Worm (Caenorhabditis elegans) whole organism, L3 larva: ENCODE data around the gene C05E4.12.
A peak's percentile ranks its signal among the peaks of the same experiment; 100 is the strongest.

Experiments used
- R02D3.7 ChIP-seq: fragments of 150-350 bp; optimal IDR thresholded peaks from 2 replicates; lab custom pipeline; 2014; ENCODE audit warnings: missing biosample characterization, missing genetic modification characterization
- ZK546.5 ChIP-seq: sonication (generic microtip); optimal IDR thresholded peaks from 2 replicates; lab custom pipeline; 2017; ENCODE audit warnings: missing biosample characterization, missing genetic modification characterization
- aly-2 ChIP-seq: fragments of 150-350 bp; optimal IDR thresholded peaks from 2 replicates; lab custom pipeline; 2014; ENCODE audit warnings: missing biosample characterization, missing genetic modification characterization
- ama-1 ChIP-seq: fragments of 150-350 bp; optimal IDR thresholded peaks from 2 replicates; lab custom pipeline; 2018
- ceh-16 ChIP-seq: sonication (generic microtip); optimal IDR thresholded peaks from 2 replicates; lab custom pipeline; 2017; ENCODE audit warnings: missing biosample characterization, missing genetic modification characterization
- ceh-28 ChIP-seq: fragments of 150-350 bp; optimal IDR thresholded peaks from 2 replicates; lab custom pipeline; 2014; ENCODE audit warnings: missing biosample characterization, missing genetic modification reagents, missing genetic modification characterization
- ceh-82 ChIP-seq: fragments of 150-350 bp; optimal IDR thresholded peaks from 2 replicates; lab custom pipeline; 2014; ENCODE audit warnings: missing biosample characterization, missing genetic modification characterization
- ceh-9 ChIP-seq: sonication (generic microtip); optimal IDR thresholded peaks from 2 replicates; lab custom pipeline; 2018; ENCODE audit warnings: missing biosample characterization, missing genetic modification characterization
- daf-12 ChIP-seq: fragments of 150-350 bp; optimal IDR thresholded peaks from 2 replicates; lab custom pipeline; 2014; ENCODE audit warnings: missing biosample characterization, missing genetic modification reagents, missing genetic modification characterization
- egl-27 ChIP-seq: sonication (generic microtip); optimal IDR thresholded peaks from 4 replicates; lab custom pipeline; 2017; ENCODE audit warnings: missing biosample characterization, missing genetic modification reagents, missing genetic modification characterization
- egl-5 ChIP-seq: fragments of 150-350 bp; optimal IDR thresholded peaks from 2 replicates; lab custom pipeline; 2017; ENCODE audit warnings: missing biosample characterization, missing genetic modification reagents, missing genetic modification characterization, inconsistent platforms
- elt-1 ChIP-seq: fragments of 150-350 bp; optimal IDR thresholded peaks from 2 replicates; lab custom pipeline; 2014; ENCODE audit warnings: missing biosample characterization, missing genetic modification characterization
- elt-2 ChIP-seq: sonication (generic microtip); optimal IDR thresholded peaks from 2 replicates; lab custom pipeline; 2016; ENCODE audit warnings: missing genetic modification reagents, mild to moderate bottlenecking, missing genetic modification characterization, missing compliant biosample characterization
- elt-3 ChIP-seq, 3 experiments: fragments of 150-350 bp in 1 of 3; sonication (generic microtip) in 2 of 3; optimal IDR thresholded peaks; 2 replicates in 2 of 3; 4 replicates in 1 of 3; lab custom pipeline; 2014 to 2017; ENCODE audit warnings: missing biosample characterization in 3 of 3, missing genetic modification characterization in 3 of 3
- eor-1 ChIP-seq, 2 experiments: fragments of 150-350 bp; optimal IDR thresholded peaks; 2 replicates each; lab custom pipeline; 2014 to 2018; ENCODE audit warnings: missing biosample characterization in 2 of 2, missing genetic modification characterization in 2 of 2
- fkh-10 ChIP-seq: sonication (generic microtip); optimal IDR thresholded peaks from 2 replicates; lab custom pipeline; 2017; ENCODE audit warnings: missing biosample characterization, missing genetic modification reagents, missing genetic modification characterization
- fkh-2 ChIP-seq: fragments of 150-350 bp; optimal IDR thresholded peaks from 2 replicates; lab custom pipeline; 2014; ENCODE audit warnings: missing biosample characterization, missing genetic modification reagents, missing genetic modification characterization
- fos-1 ChIP-seq: fragments of 150-350 bp; optimal IDR thresholded peaks from 2 replicates; lab custom pipeline; 2014; ENCODE audit warnings: missing biosample characterization, missing genetic modification characterization
- hmg-11 ChIP-seq: sonication (generic microtip); optimal IDR thresholded peaks from 2 replicates; lab custom pipeline; 2016; ENCODE audit warnings: missing genetic modification characterization, missing compliant biosample characterization
- jun-1 ChIP-seq: fragments of 150-350 bp; optimal IDR thresholded peaks from 2 replicates; lab custom pipeline; 2014; ENCODE audit warnings: missing biosample characterization, missing genetic modification reagents, missing genetic modification characterization
- lin-15B ChIP-seq: fragments of 150-350 bp; optimal IDR thresholded peaks from 2 replicates; lab custom pipeline; 2014; ENCODE audit warnings: missing biosample characterization, missing genetic modification characterization
- lin-39 ChIP-seq: fragments of 150-350 bp; optimal IDR thresholded peaks from 2 replicates; lab custom pipeline; 2018; ENCODE audit warnings: missing biosample characterization, missing genetic modification reagents, missing genetic modification characterization
- lsy-12 ChIP-seq: sonication (generic microtip); optimal IDR thresholded peaks from 2 replicates; lab custom pipeline; 2016; ENCODE audit warnings: mild to moderate bottlenecking, missing genetic modification characterization, missing compliant biosample characterization
- mdl-1 ChIP-seq: fragments of 150-350 bp; optimal IDR thresholded peaks from 2 replicates; lab custom pipeline; 2014; ENCODE audit warnings: missing biosample characterization, missing genetic modification characterization
- mml-1 ChIP-seq: fragments of 150-350 bp; sonication (generic microtip); optimal IDR thresholded peaks from 3 replicates; lab custom pipeline; 2014; ENCODE audit warnings: missing biosample characterization, missing genetic modification characterization
- nfya-1 ChIP-seq: sonication (generic microtip); optimal IDR thresholded peaks from 2 replicates; lab custom pipeline; 2017; ENCODE audit warnings: missing genetic modification characterization, mild to moderate bottlenecking, missing compliant biosample characterization, antibody characterized with exemption, moderate library complexity; ENCODE audit not compliant: insufficient read depth
- nhr-11 ChIP-seq: fragments of 150-350 bp; optimal IDR thresholded peaks from 2 replicates; lab custom pipeline; 2014; ENCODE audit warnings: missing biosample characterization, missing genetic modification characterization
- nhr-12 ChIP-seq: fragments of 150-350 bp; optimal IDR thresholded peaks from 2 replicates; lab custom pipeline; 2014; ENCODE audit warnings: missing biosample characterization, missing genetic modification characterization
- nhr-23 ChIP-seq: fragments of 150-350 bp; optimal IDR thresholded peaks from 2 replicates; lab custom pipeline; 2014; ENCODE audit warnings: missing biosample characterization, missing genetic modification reagents, missing genetic modification characterization
- nhr-237 ChIP-seq: fragments of 150-350 bp; optimal IDR thresholded peaks from 2 replicates; lab custom pipeline; 2014; ENCODE audit warnings: missing biosample characterization, missing genetic modification characterization
- nhr-25 ChIP-seq: sonication (generic microtip); optimal IDR thresholded peaks from 2 replicates; lab custom pipeline; 2017; ENCODE audit warnings: missing biosample characterization, missing genetic modification characterization
- nhr-28 ChIP-seq: fragments of 150-350 bp; optimal IDR thresholded peaks from 2 replicates; lab custom pipeline; 2014; ENCODE audit warnings: missing biosample characterization, missing genetic modification characterization
- nhr-43 ChIP-seq: sonication (generic microtip); optimal IDR thresholded peaks from 2 replicates; lab custom pipeline; 2016; ENCODE audit warnings: mild to moderate bottlenecking, missing genetic modification characterization, missing compliant biosample characterization; ENCODE audit not compliant: poor library complexity, severe bottlenecking
- nhr-67 ChIP-seq: fragments of 150-350 bp; optimal IDR thresholded peaks from 2 replicates; lab custom pipeline; 2014; ENCODE audit warnings: missing biosample characterization, missing genetic modification characterization
- nhr-77 ChIP-seq: fragments of 150-350 bp; optimal IDR thresholded peaks from 2 replicates; lab custom pipeline; 2014; ENCODE audit warnings: missing biosample characterization, missing genetic modification characterization
- pha-4 ChIP-seq: fragments of 150-350 bp; optimal IDR thresholded peaks from 2 replicates; lab custom pipeline; 2014; ENCODE audit warnings: missing biosample characterization, missing genetic modification reagents, missing genetic modification characterization
- pqm-1 ChIP-seq: fragments of 150-350 bp; optimal IDR thresholded peaks from 2 replicates; lab custom pipeline; 2017; ENCODE audit warnings: missing biosample characterization, missing genetic modification characterization, inconsistent platforms
- sea-2 ChIP-seq: fragments of 150-350 bp; sonication (generic microtip); optimal IDR thresholded peaks from 4 replicates; lab custom pipeline; 2014; ENCODE audit warnings: missing biosample characterization, missing genetic modification reagents, missing genetic modification characterization
- skn-1 ChIP-seq: fragments of 150-350 bp; optimal IDR thresholded peaks from 2 replicates; lab custom pipeline; 2014; ENCODE audit warnings: missing biosample characterization, missing genetic modification characterization
- snpc-4 ChIP-seq: fragments of 150-350 bp; optimal IDR thresholded peaks from 2 replicates; lab custom pipeline; 2014; ENCODE audit warnings: missing biosample characterization, missing genetic modification characterization
- tbx-2 ChIP-seq: sonication (generic microtip); optimal IDR thresholded peaks from 2 replicates; lab custom pipeline; 2016; ENCODE audit warnings: mild to moderate bottlenecking, missing genetic modification characterization, missing compliant biosample characterization
- unc-39 ChIP-seq: sonication (generic microtip); optimal IDR thresholded peaks from 4 replicates; lab custom pipeline; 2017; ENCODE audit warnings: missing biosample characterization, missing genetic modification characterization
- unc-62 ChIP-seq: fragments of 150-350 bp; sonication (generic microtip); optimal IDR thresholded peaks from 4 replicates; lab custom pipeline; 2014; ENCODE audit warnings: missing biosample characterization, missing genetic modification reagents, missing genetic modification characterization
- zag-1 ChIP-seq: fragments of 150-350 bp; optimal IDR thresholded peaks from 2 replicates; lab custom pipeline; 2014; ENCODE audit warnings: missing biosample characterization, missing genetic modification characterization
- ztf-11 ChIP-seq: fragments of 150-350 bp; optimal IDR thresholded peaks from 2 replicates; lab custom pipeline; 2014; ENCODE audit warnings: missing biosample characterization, missing genetic modification characterization
- ztf-4 ChIP-seq: fragments of 150-350 bp; optimal IDR thresholded peaks from 2 replicates; lab custom pipeline; 2014; ENCODE audit warnings: missing biosample characterization, missing genetic modification characterization

C05E4.12 gene

ce11 chrV:730216-730615, 31.6 kb downstream of the C05E4.12 start:
- TF ChIP-seq ZK546.5 (tag; lab: Kevin White, UChicago) (no peak), egl-5 (no peak), pha-4 (tag; lab: Kevin White, UChicago) (peak; percentile 86), fkh-10 (GFP tag; lab: Kevin White, UChicago) (no peak), fkh-2 (tag; lab: Kevin White, UChicago) (no peak), ama-1 (peak; percentile 87), jun-1 (tag; lab: Kevin White, UChicago) (peak; percentile 67), skn-1 (tag; lab: Kevin White, UChicago) (no peak), snpc-4 (tag; lab: Kevin White, UChicago) (no peak), lin-39 (tag; lab: Kevin White, UChicago) (no peak), tbx-2 (no peak), eor-1 (tag; optimal IDR thresholded peaks at IDR 0.05; lab: Kevin White, UChicago) (no peak), nhr-237 (tag; lab: Kevin White, UChicago) (no peak), nhr-67 (tag; lab: Kevin White, UChicago) (no peak), ceh-28 (no peak), aly-2 (tag; lab: Kevin White, UChicago) (no peak), ztf-11 (tag; lab: Kevin White, UChicago) (no peak), mml-1 (tag; lab: Kevin White, UChicago) (no peak), R02D3.7 (no peak), elt-2 (tag; lab: Kevin White, UChicago) (peak; percentile 92), nhr-43 (peak; percentile 85), nfya-1 (peak; percentile 49), nhr-12 (no peak), elt-1 (tag; lab: Kevin White, UChicago) (no peak), elt-3 (tag; optimal IDR thresholded peaks at IDR 0.05; lab: Kevin White, UChicago) (no peak), unc-39 (tag; lab: Kevin White, UChicago) (no peak), pqm-1 (tag; lab: Kevin White, UChicago) (peak; percentile 87), lsy-12 (tag; lab: Kevin White, UChicago) (peak; percentile 44), sea-2 (GFP tag; lab: Kevin White, UChicago) (no peak), unc-62 (GFP tag; lab: Kevin White, UChicago) (no peak), ceh-16 (tag; lab: Kevin White, UChicago) (no peak), nhr-25 (tag; lab: Kevin White, UChicago) (peak; percentile 16)

- TF ChIP-seq mdl-1 (peak; percentile 38), elt-3 (tag; optimal IDR thresholded peaks at IDR 0.05; lab: Kevin White, UChicago) (no peak), lin-39 (tag; lab: Kevin White, UChicago) (no peak), unc-62 (GFP tag; lab: Kevin White, UChicago) (no peak), ztf-11 (tag; lab: Kevin White, UChicago) (no peak), ztf-4 (tag; lab: Kevin White, UChicago) (no peak), ama-1 (peak; percentile 50), unc-39 (tag; lab: Kevin White, UChicago) (no peak), fos-1 (tag; lab: Kevin White, UChicago) (no peak), eor-1 (tag; optimal IDR thresholded peaks at IDR 0.05; lab: Kevin White, UChicago) (no peak), elt-1 (tag; lab: Kevin White, UChicago) (no peak), nhr-12 (no peak), ceh-9 (no peak), zag-1 (tag; lab: Kevin White, UChicago) (no peak), mml-1 (tag; lab: Kevin White, UChicago) (no peak), ceh-16 (tag; lab: Kevin White, UChicago) (no peak), elt-2 (tag; lab: Kevin White, UChicago) (peak; percentile 77), tbx-2 (no peak), nhr-25 (tag; lab: Kevin White, UChicago) (peak; percentile 46), nhr-43 (peak; percentile 57), fkh-2 (tag; lab: Kevin White, UChicago) (no peak), skn-1 (tag; lab: Kevin White, UChicago) (no peak), nhr-67 (tag; lab: Kevin White, UChicago) (no peak), sea-2 (GFP tag; lab: Kevin White, UChicago) (no peak), nhr-23 (tag; lab: Kevin White, UChicago) (peak; percentile 19), nhr-11 (tag; lab: Kevin White, UChicago) (no peak), jun-1 (tag; lab: Kevin White, UChicago) (no peak), ZK546.5 (tag; lab: Kevin White, UChicago) (no peak), nhr-28 (tag; lab: Kevin White, UChicago) (no peak), lsy-12 (tag; lab: Kevin White, UChicago) (peak; percentile 7), snpc-4 (tag; lab: Kevin White, UChicago) (peak; percentile 5), egl-27 (tag; lab: Kevin White, UChicago) (no peak), daf-12 (tag; lab: Kevin White, UChicago) (no peak), ceh-28 (no peak), pqm-1 (tag; lab: Kevin White, UChicago) (peak; percentile 65), nhr-77 (tag; lab: Kevin White, UChicago) (no peak), egl-5 (peak; percentile 31), nhr-237 (tag; lab: Kevin White, UChicago) (no peak), hmg-11 (tag; lab: Kevin White, UChicago) (no peak), lin-15B (tag; lab: Kevin White, UChicago) (no peak), nfya-1 (peak; percentile 49), ceh-82 (tag; lab: Kevin White, UChicago) (no peak), pha-4 (tag; lab: Kevin White, UChicago) (peak; percentile 53), fkh-10 (GFP tag; lab: Kevin White, UChicago) (no peak), R02D3.7 (no peak)
Observed at ce11 chrV:728822-729493, 32.8 kb downstream of the C05E4.12 start.
